Worm (Caenorhabditis elegans) whole organism, L2 larva: ENCODE measurements around the gene R07D5.2.

Experiments
- C34F6.9 ChIP-seq: fragments of 150-350 bp; optimal IDR thresholded peaks from 2 replicates; lab custom pipeline; 2014; ENCODE audit warnings: missing biosample characterization, missing genetic modification characterization
- F13H6.1 ChIP-seq: sonication (generic microtip); optimal IDR thresholded peaks from 2 replicates; lab custom pipeline; 2016; ENCODE audit warnings: missing genetic modification characterization, missing compliant biosample characterization
- R02D3.7 ChIP-seq: fragments of 150-350 bp; optimal IDR thresholded peaks from 2 replicates; lab custom pipeline; 2014; ENCODE audit warnings: missing biosample characterization, missing genetic modification characterization
- alr-1 ChIP-seq: fragments of 150-350 bp; optimal IDR thresholded peaks from 2 replicates; lab custom pipeline; 2014; ENCODE audit warnings: missing biosample characterization, missing genetic modification characterization
- ama-1 ChIP-seq: fragments of 150-350 bp; optimal IDR thresholded peaks from 2 replicates; lab custom pipeline; 2018; ENCODE audit warnings: inconsistent platforms
- ceh-16 ChIP-seq: fragments of 150-350 bp; optimal IDR thresholded peaks from 2 replicates; lab custom pipeline; 2014; ENCODE audit warnings: missing biosample characterization, missing genetic modification characterization
- ceh-82 ChIP-seq: fragments of 150-350 bp; optimal IDR thresholded peaks from 2 replicates; lab custom pipeline; 2014; ENCODE audit warnings: missing biosample characterization, missing genetic modification characterization
- crh-2 ChIP-seq: sonication (generic microtip); optimal IDR thresholded peaks from 2 replicates; lab custom pipeline; 2017; ENCODE audit warnings: missing biosample characterization, missing genetic modification characterization
- dmd-4 ChIP-seq: sonication (generic microtip); optimal IDR thresholded peaks from 2 replicates; lab custom pipeline; 2017; ENCODE audit warnings: missing biosample characterization, missing genetic modification characterization
- egl-27 ChIP-seq: sonication (generic microtip); optimal IDR thresholded peaks from 3 replicates; lab custom pipeline; 2017; ENCODE audit warnings: missing biosample characterization, missing genetic modification reagents, missing genetic modification characterization
- elt-3 ChIP-seq: sonication (generic microtip); optimal IDR thresholded peaks from 2 replicates; lab custom pipeline; 2017; ENCODE audit warnings: missing biosample characterization, missing genetic modification characterization
- fos-1 ChIP-seq: fragments of 150-350 bp; optimal IDR thresholded peaks from 2 replicates; lab custom pipeline; 2014; ENCODE audit warnings: missing biosample characterization, missing genetic modification characterization
- gmeb-1 ChIP-seq: fragments of 150-350 bp; optimal IDR thresholded peaks from 2 replicates; lab custom pipeline; 2014; ENCODE audit warnings: missing biosample characterization, missing genetic modification characterization
- lin-11 ChIP-seq: fragments of 150-350 bp; sonication (generic microtip); optimal IDR thresholded peaks from 2 replicates; lab custom pipeline; 2014; ENCODE audit warnings: missing biosample characterization, missing genetic modification characterization, inconsistent platforms, mixed read lengths
- lin-39 ChIP-seq: fragments of 150-350 bp; optimal IDR thresholded peaks from 2 replicates; lab custom pipeline; 2014; ENCODE audit warnings: missing biosample characterization, missing genetic modification reagents, missing genetic modification characterization
- lsy-2 ChIP-seq, 2 experiments: fragments of 150-350 bp in 1 of 2; sonication (generic microtip) in 1 of 2; optimal IDR thresholded peaks; 2 replicates each; lab custom pipeline; 2014 to 2017; ENCODE audit warnings: missing biosample characterization in 2 of 2, missing genetic modification characterization in 2 of 2
- mab-5 ChIP-seq: fragments of 150-350 bp; optimal IDR thresholded peaks from 2 replicates; lab custom pipeline; 2014; ENCODE audit warnings: missing biosample characterization, missing genetic modification characterization
- mbf-1 ChIP-seq: sonication (generic microtip); optimal IDR thresholded peaks from 2 replicates; lab custom pipeline; 2017; ENCODE audit warnings: missing biosample characterization, missing genetic modification characterization
- mdl-1 ChIP-seq, 2 experiments: fragments of 150-350 bp in 1 of 2; sonication (generic microtip) in 1 of 2; optimal IDR thresholded peaks; 2 replicates each; lab custom pipeline; 2017; ENCODE audit warnings: missing biosample characterization in 2 of 2, missing genetic modification characterization in 2 of 2
- nhr-11 ChIP-seq: fragments of 150-350 bp; optimal IDR thresholded peaks from 2 replicates; lab custom pipeline; 2014; ENCODE audit warnings: missing biosample characterization, missing genetic modification characterization
- nhr-12 ChIP-seq: fragments of 150-350 bp; optimal IDR thresholded peaks from 2 replicates; lab custom pipeline; 2014; ENCODE audit warnings: missing biosample characterization, missing genetic modification characterization
- nhr-21 ChIP-seq: fragments of 150-350 bp; optimal IDR thresholded peaks from 2 replicates; lab custom pipeline; 2014; ENCODE audit warnings: missing biosample characterization, missing genetic modification characterization
- nhr-23 ChIP-seq: fragments of 150-350 bp; optimal IDR thresholded peaks from 2 replicates; lab custom pipeline; 2014; ENCODE audit warnings: missing biosample characterization, missing genetic modification reagents, missing genetic modification characterization
- nhr-25 ChIP-seq: fragments of 150-350 bp; sonication (generic microtip); optimal IDR thresholded peaks from 3 replicates; lab custom pipeline; 2014; ENCODE audit warnings: missing biosample characterization, missing genetic modification characterization
- peb-1 ChIP-seq: fragments of 150-350 bp; optimal IDR thresholded peaks from 2 replicates; lab custom pipeline; 2014; ENCODE audit warnings: missing biosample characterization, missing genetic modification characterization
- sma-3 ChIP-seq: sonication (generic microtip); optimal IDR thresholded peaks from 2 replicates; lab custom pipeline; 2016; ENCODE audit warnings: missing genetic modification reagents, missing genetic modification characterization, missing compliant biosample characterization
- sma-9 ChIP-seq, 2 experiments: fragments of 150-350 bp in 1 of 2; sonication (generic microtip) in 1 of 2; optimal IDR thresholded peaks; 2 replicates each; lab custom pipeline; 2014 to 2016; ENCODE audit warnings: missing genetic modification characterization in 2 of 2, mild to moderate bottlenecking in 1 of 2, missing biosample characterization in 1 of 2, missing compliant biosample characterization in 1 of 2, missing genetic modification reagents in 1 of 2, moderate library complexity in 1 of 2
- snpc-4 ChIP-seq: fragments of 150-350 bp; optimal IDR thresholded peaks from 2 replicates; lab custom pipeline; 2014; ENCODE audit warnings: missing biosample characterization, missing genetic modification characterization
- unc-62 ChIP-seq: fragments of 150-350 bp; optimal IDR thresholded peaks from 2 replicates; lab custom pipeline; 2014; ENCODE audit warnings: missing biosample characterization, missing genetic modification reagents, missing genetic modification characterization
- ztf-1 ChIP-seq: fragments of 200-800 bp; sonication (Bioruptor generic); conservative IDR thresholded peaks from 2 replicates; pipeline ENCODE4 v1.3.6; 2022; ENCODE audit warnings: missing genetic modification characterization, missing compliant biosample characterization
- ztf-11 ChIP-seq: sonication (generic microtip); optimal IDR thresholded peaks from 2 replicates; lab custom pipeline; 2017; ENCODE audit warnings: missing biosample characterization, missing genetic modification characterization
- ztf-4 ChIP-seq: fragments of 150-350 bp; optimal IDR thresholded peaks from 2 replicates; lab custom pipeline; 2014; ENCODE audit warnings: missing biosample characterization, missing genetic modification characterization

R07D5.2 gene

DNA sequence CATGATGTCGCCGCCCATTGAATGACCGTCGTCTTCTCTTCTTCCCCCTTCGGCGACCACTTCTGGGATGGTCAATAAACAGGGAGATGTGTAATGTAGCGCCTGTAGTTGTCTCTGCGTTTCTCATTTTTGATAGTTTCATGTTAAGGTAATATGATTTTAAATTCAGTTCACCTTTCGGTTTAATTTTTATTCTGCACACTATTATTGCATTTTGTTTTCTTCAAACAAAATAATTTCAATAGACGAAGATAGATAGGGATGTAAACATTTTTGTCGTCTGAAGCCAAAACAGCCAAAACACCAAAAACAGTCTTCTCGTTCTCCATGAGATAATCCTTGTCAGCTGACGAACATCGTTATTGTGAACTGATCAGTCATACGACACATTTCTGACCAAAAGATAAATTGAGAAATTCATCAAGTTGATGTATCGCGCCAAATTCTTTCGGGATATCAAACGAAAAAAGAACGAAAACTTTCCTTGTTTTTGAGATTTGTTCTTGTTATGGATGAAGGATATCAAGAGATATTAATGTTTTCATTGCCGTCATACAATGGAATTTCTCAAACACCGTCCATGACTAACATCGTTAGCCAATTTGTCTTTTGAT lies 42.4 kb upstream of the R07D5.2 start, which contains the start of gene C11G10.1:
Gene C11G10.1 (minus strand): TSS at position 51 of the 614 bp plus-strand sequence.
- TF ChIP-seq nhr-21, result peak; percentile 76
- TF ChIP-seq lsy-2 (tag; optimal IDR thresholded peaks at IDR 0.05; lab: Kevin White, UChicago), result peak in 1 of 2 experiments; percentile 8
- TF ChIP-seq gmeb-1 (tag; lab: Kevin White, UChicago), result peak; percentile 31
- TF ChIP-seq nhr-25 (tag; lab: Kevin White, UChicago), result peak; percentile 18
- TF ChIP-seq lin-39 (tag; lab: Kevin White, UChicago), result no peak
- TF ChIP-seq ztf-1, result no peak
- TF ChIP-seq sma-9 (GFP tag; optimal IDR thresholded peaks at IDR 0.05; lab: Kevin White, UChicago), result peak; percentile 15
- no peak for TF ChIP-seq sma-9 (tag; optimal IDR thresholded peaks at IDR 0.05; lab: Kevin White, UChicago)
- TF ChIP-seq sma-3 (GFP tag; lab: Kevin White, UChicago), result no peak

DNA sequence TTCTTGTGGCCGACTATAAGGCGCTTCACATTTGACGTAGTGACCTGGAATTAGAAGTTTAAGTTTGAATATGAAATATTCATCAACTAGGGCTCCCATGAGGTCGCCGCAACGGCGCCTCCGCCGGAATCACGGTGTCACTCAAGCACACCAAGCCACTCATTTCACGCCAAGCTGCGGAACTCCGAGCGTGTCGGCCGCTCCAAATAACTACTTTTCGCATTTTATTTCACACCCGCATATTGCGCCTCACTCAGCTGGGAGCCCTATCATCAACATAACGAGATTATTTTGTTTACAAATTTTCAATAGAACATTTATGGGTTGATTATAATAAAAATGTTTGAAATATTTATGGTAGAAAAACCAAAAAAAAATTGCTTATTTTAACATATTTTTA lies 41.4 kb upstream of the R07D5.2 start:
- TF ChIP-seq egl-27 (tag; lab: Kevin White, UChicago), result no peak
- no peak for TF ChIP-seq gmeb-1 (tag; lab: Kevin White, UChicago)
- TF ChIP-seq lin-11 (tag; lab: Kevin White, UChicago), result no peak
- no peak for TF ChIP-seq mdl-1 (tag; optimal IDR thresholded peaks at IDR 0.05; lab: Kevin White, UChicago)
- no peak for TF ChIP-seq nhr-25 (tag; lab: Kevin White, UChicago)
- TF ChIP-seq F13H6.1 (tag; lab: Kevin White, UChicago), result no peak
- TF ChIP-seq ama-1 (lab: Kevin White, UChicago), result no peak
- no peak for TF ChIP-seq ztf-4 (tag; lab: Kevin White, UChicago)
- TF ChIP-seq R02D3.7 (tag; lab: Kevin White, UChicago), result no peak
- no peak for TF ChIP-seq alr-1 (tag; lab: Kevin White, UChicago)
- no peak for TF ChIP-seq sma-9 (GFP tag; optimal IDR thresholded peaks at IDR 0.05; lab: Kevin White, UChicago)
- no peak for TF ChIP-seq sma-9 (tag; optimal IDR thresholded peaks at IDR 0.05; lab: Kevin White, UChicago)
- TF ChIP-seq lin-39 (tag; lab: Kevin White, UChicago), result no peak
- no peak for TF ChIP-seq ceh-16 (tag; lab: Kevin White, UChicago)
- no peak for TF ChIP-seq ztf-1
- TF ChIP-seq snpc-4 (tag; lab: Kevin White, UChicago), result no peak

DNA sequence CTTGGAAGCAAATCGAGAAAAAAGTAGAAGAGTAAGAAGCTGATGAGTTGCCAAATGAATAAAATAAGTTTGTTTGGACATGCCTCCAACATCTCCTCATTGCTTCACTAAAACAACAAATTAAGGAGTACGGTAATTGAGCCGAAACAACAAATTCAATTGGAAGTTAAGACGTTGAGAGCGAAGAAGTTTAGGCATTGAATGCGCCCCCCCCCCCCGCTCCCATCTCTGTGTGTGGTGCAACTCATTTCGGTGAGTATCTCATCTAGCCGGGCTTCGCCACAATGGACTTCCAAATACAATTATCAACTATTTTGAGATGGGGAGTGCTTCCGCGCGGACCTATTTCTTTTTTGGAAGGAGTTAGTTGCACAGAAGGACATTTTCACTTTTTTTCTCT lies 38.6 kb upstream of the R07D5.2 start:
- TF ChIP-seq peb-1 (tag; lab: Kevin White, UChicago), result no peak
- TF ChIP-seq nhr-12 (tag; lab: Kevin White, UChicago), result no peak
- no peak for TF ChIP-seq nhr-23 (tag; lab: Kevin White, UChicago)
- TF ChIP-seq ama-1 (lab: Kevin White, UChicago), result no peak
- TF ChIP-seq ztf-11, result no peak
- TF ChIP-seq elt-3 (tag; lab: Kevin White, UChicago), result no peak
- no peak for TF ChIP-seq dmd-4 (tag; lab: Kevin White, UChicago)
- TF ChIP-seq ceh-82, result no peak
- TF ChIP-seq nhr-11, result no peak
- TF ChIP-seq sma-9 (GFP tag; optimal IDR thresholded peaks at IDR 0.05; lab: Kevin White, UChicago), result no peak
- TF ChIP-seq sma-9 (tag; optimal IDR thresholded peaks at IDR 0.05; lab: Kevin White, UChicago), result no peak
- TF ChIP-seq mbf-1, result no peak
- TF ChIP-seq crh-2 (tag; lab: Kevin White, UChicago), result no peak
- no peak for TF ChIP-seq fos-1 (tag; lab: Kevin White, UChicago)
- no peak for TF ChIP-seq F13H6.1 (tag; lab: Kevin White, UChicago)
- TF ChIP-seq mab-5, result no peak
- TF ChIP-seq lin-39 (tag; lab: Kevin White, UChicago), result no peak
- no peak for TF ChIP-seq alr-1 (tag; lab: Kevin White, UChicago)
- TF ChIP-seq gmeb-1 (tag; lab: Kevin White, UChicago), result no peak
- no peak for TF ChIP-seq C34F6.9 (tag; lab: Kevin White, UChicago)

DNA sequence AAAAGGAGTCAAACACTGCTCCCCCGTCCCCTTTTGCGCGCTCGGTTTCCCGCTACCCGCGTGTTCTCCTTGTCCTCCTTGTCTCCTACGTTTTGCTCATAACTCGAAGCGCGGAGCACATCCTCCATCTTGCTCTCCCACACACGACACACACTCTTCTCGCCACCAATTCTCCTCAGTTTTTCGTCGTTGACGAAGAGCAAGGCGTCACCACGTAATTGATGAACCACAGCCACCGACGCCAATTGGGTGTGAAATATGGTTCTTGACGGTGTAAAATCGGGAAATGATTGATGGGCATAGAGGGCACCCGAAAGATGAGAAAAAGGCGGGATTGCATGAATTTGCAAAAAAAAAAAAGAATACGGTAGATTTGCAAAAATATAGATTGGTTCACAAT lies 32.4 kb upstream of the R07D5.2 start:
- TF ChIP-seq mab-5 (peak; percentile 58), dmd-4 (tag; lab: Kevin White, UChicago) (no peak)

DNA sequence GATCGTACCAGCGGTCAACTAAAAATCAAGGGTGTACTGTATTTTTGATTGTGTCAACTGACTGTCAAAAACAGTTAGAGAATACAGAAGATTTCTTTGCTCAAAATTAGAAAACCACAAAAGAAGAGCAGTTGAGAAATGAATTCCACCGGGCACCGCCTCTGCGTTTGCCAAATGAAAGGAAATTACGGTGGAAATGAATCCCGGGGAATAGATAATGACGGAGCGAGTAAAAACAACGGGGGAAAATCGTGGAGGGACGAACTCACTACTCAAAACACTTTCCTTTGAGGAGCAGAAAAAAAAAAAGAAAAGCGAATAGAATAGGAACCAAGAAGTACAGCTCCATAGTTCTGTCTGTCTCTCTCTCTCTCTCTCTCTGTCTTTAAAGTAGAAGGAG lies 32.0 kb upstream of the R07D5.2 start:
- TF ChIP-seq R02D3.7 (tag; lab: Kevin White, UChicago) (no peak), F13H6.1 (tag; lab: Kevin White, UChicago) (no peak), C34F6.9 (tag; lab: Kevin White, UChicago) (no peak), nhr-11 (no peak), unc-62 (GFP tag; lab: Kevin White, UChicago) (no peak)
